Fruit fly (Drosophila melanogaster) whole organism, prepupa: ENCODE results near the gene CG46270.

Experiments
- CG1621 ChIP-seq: fragments of 200-800 bp; sonication (Bioruptor generic); optimal IDR thresholded peaks from 3 replicates; lab custom pipeline; 2018; ENCODE audit warnings: missing biosample characterization, mild to moderate bottlenecking, missing genetic modification characterization
- CG6792 ChIP-seq: fragments of 200-800 bp; sonication (Bioruptor generic); optimal IDR thresholded peaks from 3 replicates; lab custom pipeline; 2016; ENCODE audit warnings: missing biosample characterization, missing genetic modification characterization
- Smox ChIP-seq: fragments of 200-800 bp; sonication (Bioruptor generic); optimal IDR thresholded peaks from 3 replicates; lab custom pipeline; 2016; ENCODE audit warnings: missing biosample characterization, missing genetic modification characterization
- cyc ChIP-seq: fragments of 200-800 bp; sonication (Bioruptor generic); optimal IDR thresholded peaks from 3 replicates; lab custom pipeline; 2016; ENCODE audit warnings: missing biosample characterization, missing genetic modification characterization

DNA sequence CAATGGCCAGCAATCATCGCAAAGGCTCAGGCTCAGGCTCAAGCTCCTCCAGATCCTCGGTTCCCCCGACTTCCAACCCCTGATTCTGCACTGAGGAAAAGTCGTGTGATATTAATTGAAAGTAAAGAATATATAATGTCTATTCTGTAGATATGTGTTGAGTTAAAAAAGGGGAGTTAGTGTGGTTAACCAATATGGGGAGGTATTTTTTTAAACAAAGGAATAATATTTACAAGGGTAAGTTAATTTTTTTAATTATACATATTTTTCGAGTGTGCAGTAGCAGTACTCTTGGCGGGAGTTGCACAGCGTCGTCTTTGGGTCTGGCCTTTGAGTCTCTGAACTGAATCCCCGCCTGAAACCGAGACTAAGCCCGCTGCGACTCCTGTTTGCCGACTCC, 38.1 kb upstream of the CG46270 start:
- TF ChIP-seq CG6792, result peak; percentile 27
- no peak for TF ChIP-seq CG1621 (tag; lab: Kevin White, UChicago)
- TF ChIP-seq Smox (GFP tag; lab: Kevin White, UChicago), result peak; percentile 58
- peak; percentile 41 for TF ChIP-seq cyc (GFP tag; lab: Kevin White, UChicago)
